Fruit fly (Drosophila melanogaster) whole organism, embryonic: ENCODE measurements around the gene CG6216.

Experiments used
- ATbp ChIP-seq: fragments of 200-800 bp; sonication (Bioruptor generic); optimal IDR thresholded peaks from 2 replicates; lab custom pipeline; 2017; ENCODE audit warnings: missing biosample characterization, mild to moderate bottlenecking, missing genetic modification characterization, missing genetic modification reagents
- Adf1 ChIP-seq: fragments of 200-800 bp; sonication (Bioruptor generic); IDR thresholded peaks from 2 replicates; pipeline ENCODE4 v1.3.6; 2022; ENCODE audit warnings: missing biosample characterization, missing genetic modification characterization
- B-H2 ChIP-seq: fragments of 200-800 bp; sonication (Bioruptor generic); optimal IDR thresholded peaks from 2 replicates; lab custom pipeline; 2018; ENCODE audit warnings: missing biosample characterization, mild to moderate bottlenecking, missing genetic modification characterization
- CG10321 ChIP-seq: fragments of 200-800 bp; sonication (Bioruptor generic); IDR thresholded peaks from 2 replicates; pipeline ENCODE4 v1.3.6; 2022; ENCODE audit warnings: missing biosample characterization, missing genetic modification characterization
- CG10543 ChIP-seq: fragments of 200-800 bp; sonication (Bioruptor generic); optimal IDR thresholded peaks from 3 replicates; lab custom pipeline; 2017; ENCODE audit warnings: missing biosample characterization, mild to moderate bottlenecking, missing genetic modification characterization, moderate library complexity
- CG12071 ChIP-seq: fragments of 200-800 bp; sonication (Bioruptor generic); optimal IDR thresholded peaks from 3 replicates; lab custom pipeline; 2018; ENCODE audit warnings: missing biosample characterization, mild to moderate bottlenecking, missing genetic modification characterization
- CG13123 ChIP-seq: fragments of 200-800 bp; sonication (Bioruptor generic); optimal IDR thresholded peaks from 2 replicates; lab custom pipeline; 2016; ENCODE audit warnings: missing biosample characterization, missing genetic modification characterization
- CG13894 ChIP-seq: fragments of 200-800 bp; sonication (Bioruptor generic); optimal IDR thresholded peaks from 3 replicates; lab custom pipeline; 2018; ENCODE audit warnings: missing biosample characterization, mild to moderate bottlenecking, missing genetic modification characterization, moderate library complexity
- CG15269 ChIP-seq: fragments of 200-800 bp; sonication (Bioruptor generic); optimal IDR thresholded peaks from 2 replicates; lab custom pipeline; 2018; ENCODE audit warnings: missing biosample characterization, mild to moderate bottlenecking, missing genetic modification characterization, moderate library complexity
- CG15514 ChIP-seq: fragments of 200-800 bp; sonication (Bioruptor generic); optimal IDR thresholded peaks from 3 replicates; lab custom pipeline; 2017; ENCODE audit warnings: missing biosample characterization, missing genetic modification characterization, mild to moderate bottlenecking, moderate library complexity, missing genetic modification reagents
- CG16813 ChIP-seq: fragments of 200-800 bp; sonication (Bioruptor generic); IDR thresholded peaks from 3 replicates; pipeline ENCODE4 v1.3.6; 2022; ENCODE audit warnings: missing biosample characterization, missing genetic modification characterization; ENCODE audit not compliant: partially characterized antibody
- CG2199 ChIP-seq: fragments of 200-800 bp; sonication (Bioruptor generic); IDR thresholded peaks from 3 replicates; pipeline ENCODE4 v1.3.6; 2022; ENCODE audit warnings: missing biosample characterization, missing genetic modification characterization
- CG2678 ChIP-seq: fragments of 200-800 bp; sonication (Bioruptor generic); optimal IDR thresholded peaks from 3 replicates; lab custom pipeline; 2019; ENCODE audit warnings: missing biosample characterization, mild to moderate bottlenecking, missing genetic modification characterization, moderate library complexity
- CG32532 ChIP-seq: fragments of 200-800 bp; sonication (Bioruptor generic); IDR thresholded peaks from 2 replicates; pipeline ENCODE4 v1.3.6; 2022; ENCODE audit warnings: missing biosample characterization, missing genetic modification characterization
- CG32767 ChIP-seq: fragments of 200-800 bp; sonication (Bioruptor generic); IDR thresholded peaks from 2 replicates; pipeline ENCODE4 v1.3.6; 2022; ENCODE audit warnings: missing biosample characterization, missing genetic modification characterization
- CG4424 ChIP-seq: fragments of 200-800 bp; sonication (Bioruptor generic); optimal IDR thresholded peaks from 3 replicates; lab custom pipeline; 2016; ENCODE audit warnings: missing biosample characterization, missing genetic modification characterization
- CG5245 ChIP-seq: fragments of 200-800 bp; sonication (Bioruptor generic); optimal IDR thresholded peaks from 3 replicates; lab custom pipeline; 2016; ENCODE audit warnings: missing biosample characterization, missing genetic modification characterization
- CG6813 ChIP-seq: fragments of 200-800 bp; sonication (Bioruptor generic); optimal IDR thresholded peaks from 2 replicates; lab custom pipeline; 2017; ENCODE audit warnings: missing biosample characterization, missing genetic modification characterization, mild to moderate bottlenecking, moderate library complexity, missing genetic modification reagents
- CG8089 ChIP-seq: fragments of 200-800 bp; sonication (Bioruptor generic); optimal IDR thresholded peaks from 3 replicates; lab custom pipeline; 2016; ENCODE audit warnings: missing biosample characterization, missing genetic modification characterization
- CG8388 ChIP-seq: fragments of 200-800 bp; sonication (Bioruptor generic); optimal IDR thresholded peaks from 2 replicates; lab custom pipeline; 2019; ENCODE audit warnings: missing biosample characterization, mild to moderate bottlenecking, missing genetic modification characterization, moderate library complexity
- Gug ChIP-seq: fragments of 200-800 bp; sonication (Bioruptor generic); IDR thresholded peaks from 4 replicates; pipeline ENCODE4 v1.3.6; 2022; ENCODE audit warnings: missing biosample characterization, missing genetic modification characterization
- Hr39 ChIP-seq: fragments of >200 bp; optimal IDR thresholded peaks from 2 replicates; lab custom pipeline; 2017
- Lhr ChIP-seq: fragments of 200-800 bp; sonication (Bioruptor generic); optimal IDR thresholded peaks from 3 replicates; lab custom pipeline; 2017; ENCODE audit warnings: mild to moderate bottlenecking, missing biosample characterization, missing genetic modification reagents, missing genetic modification characterization
- Meics ChIP-seq: fragments of 200-800 bp; sonication (Bioruptor generic); optimal IDR thresholded peaks from 2 replicates; lab custom pipeline; 2017; ENCODE audit warnings: missing biosample characterization, mild to moderate bottlenecking, missing genetic modification characterization
- PHDP ChIP-seq: fragments of 200-800 bp; sonication (Bioruptor generic); optimal IDR thresholded peaks from 3 replicates; lab custom pipeline; 2018; ENCODE audit warnings: missing biosample characterization, mild to moderate bottlenecking, missing genetic modification characterization, moderate library complexity
- Poxn ChIP-seq: fragments of 200-800 bp; sonication (Bioruptor generic); IDR thresholded peaks from 2 replicates; pipeline ENCODE4 v1.3.6; 2022; ENCODE audit warnings: missing biosample characterization, missing genetic modification characterization
- Xrp1 ChIP-seq: fragments of 200-800 bp; sonication (Bioruptor generic); IDR thresholded peaks from 2 replicates; pipeline ENCODE4 v1.3.6; 2022; ENCODE audit warnings: missing biosample characterization, missing genetic modification characterization
- ab ChIP-seq: fragments of 200-800 bp; sonication (Bioruptor generic); optimal IDR thresholded peaks from 2 replicates; lab custom pipeline; 2016; ENCODE audit warnings: missing biosample characterization, missing genetic modification characterization
- aop ChIP-seq: fragments of 200-800 bp; sonication (Bioruptor generic); IDR thresholded peaks from 2 replicates; pipeline ENCODE4 v1.3.6; 2022; ENCODE audit warnings: missing biosample characterization, missing genetic modification characterization
- ash1 ChIP-seq: fragments of 200-800 bp; sonication (Bioruptor generic); optimal IDR thresholded peaks from 2 replicates; lab custom pipeline; 2018; ENCODE audit warnings: missing biosample characterization, mild to moderate bottlenecking, missing genetic modification characterization
- br ChIP-seq: fragments of >200 bp; optimal IDR thresholded peaks from 2 replicates; lab custom pipeline; 2017
- btn ChIP-seq: fragments of 200-800 bp; sonication (Bioruptor generic); optimal IDR thresholded peaks from 2 replicates; lab custom pipeline; 2016; ENCODE audit warnings: missing biosample characterization, missing genetic modification characterization
- crol ChIP-seq: fragments of 200-800 bp; sonication (Bioruptor generic); IDR thresholded peaks from 2 replicates; pipeline ENCODE4 v1.3.6; 2022; ENCODE audit warnings: missing biosample characterization, missing genetic modification characterization
- gem ChIP-seq: fragments of 200-800 bp; sonication (Bioruptor generic); optimal IDR thresholded peaks from 2 replicates; lab custom pipeline; 2019; ENCODE audit warnings: missing biosample characterization, mild to moderate bottlenecking, missing genetic modification characterization, moderate library complexity
- gfzf ChIP-seq: fragments of 200-800 bp; sonication (Bioruptor generic); optimal IDR thresholded peaks from 2 replicates; lab custom pipeline; 2016; ENCODE audit warnings: missing biosample characterization, mild to moderate bottlenecking, missing genetic modification characterization, moderate library complexity
- grn ChIP-seq: fragments of 200-800 bp; sonication (Bioruptor generic); optimal IDR thresholded peaks from 3 replicates; lab custom pipeline; 2017; ENCODE audit warnings: missing biosample characterization, missing genetic modification characterization
- hbn ChIP-seq: fragments of 200-800 bp; sonication (Bioruptor generic); IDR thresholded peaks from 2 replicates; pipeline ENCODE4 v1.3.6; 2022; ENCODE audit warnings: missing biosample characterization, missing genetic modification characterization; ENCODE audit not compliant: partially characterized antibody
- kay ChIP-seq: fragments of 200-800 bp; sonication (Bioruptor generic); optimal IDR thresholded peaks from 2 replicates; lab custom pipeline; 2016; ENCODE audit warnings: missing biosample characterization, missing genetic modification characterization
- kni ChIP-seq: fragments of 200-800 bp; sonication (Bioruptor generic); optimal IDR thresholded peaks from 3 replicates; lab custom pipeline; 2017; ENCODE audit warnings: mild to moderate bottlenecking, missing biosample characterization, missing genetic modification reagents, missing genetic modification characterization
- luna ChIP-seq: fragments of 200-800 bp; sonication (Bioruptor generic); optimal IDR thresholded peaks from 2 replicates; lab custom pipeline; 2016; ENCODE audit warnings: missing biosample characterization, missing genetic modification characterization
- nerfin-2 ChIP-seq: fragments of 200-800 bp; sonication (Bioruptor generic); IDR thresholded peaks from 2 replicates; pipeline ENCODE4 v1.3.6; 2022; ENCODE audit warnings: missing biosample characterization, missing genetic modification characterization; ENCODE audit not compliant: partially characterized antibody
- odd ChIP-seq: fragments of 200-800 bp; sonication (Bioruptor generic); optimal IDR thresholded peaks from 2 replicates; lab custom pipeline; 2017; ENCODE audit warnings: missing biosample characterization, mild to moderate bottlenecking, missing genetic modification characterization
- otp ChIP-seq: fragments of 200-800 bp; sonication (Bioruptor generic); IDR thresholded peaks from 3 replicates; pipeline ENCODE4, ENCODE4 v1.3.6; 2022; ENCODE audit warnings: missing biosample characterization, missing genetic modification characterization
- peb ChIP-seq: fragments of 200-800 bp; sonication (Bioruptor generic); IDR thresholded peaks from 2 replicates; pipeline ENCODE4 v1.3.6; 2022; ENCODE audit warnings: missing biosample characterization, missing genetic modification characterization
- pho ChIP-seq: fragments of 200-800 bp; sonication (Bioruptor generic); optimal IDR thresholded peaks from 2 replicates; lab custom pipeline; 2016; ENCODE audit warnings: missing biosample characterization, missing genetic modification characterization
- pum ChIP-seq: fragments of 200-800 bp; sonication (Bioruptor generic); optimal IDR thresholded peaks from 2 replicates; lab custom pipeline; 2016; ENCODE audit warnings: missing biosample characterization, missing genetic modification characterization
- scrt ChIP-seq: fragments of 200-800 bp; sonication (Bioruptor generic); optimal IDR thresholded peaks from 2 replicates; lab custom pipeline; 2018; ENCODE audit warnings: missing biosample characterization, mild to moderate bottlenecking, missing genetic modification characterization, moderate library complexity
- sima ChIP-seq: fragments of 200-800 bp; sonication (Bioruptor generic); optimal IDR thresholded peaks from 2 replicates; lab custom pipeline; 2016; ENCODE audit warnings: missing biosample characterization, missing genetic modification characterization
- tll ChIP-seq, 2 experiments: fragments of 200-800 bp in 1 of 2; fragments of >200 bp in 1 of 2; sonication (Bioruptor generic) in 1 of 2; optimal IDR thresholded peaks; 2 replicates each; lab custom pipeline; 2017 to 2019; ENCODE audit warnings: missing biosample characterization in 2 of 2, missing genetic modification characterization in 2 of 2, mild to moderate bottlenecking in 1 of 2, moderate library complexity in 1 of 2
- toy ChIP-seq: fragments of 200-800 bp; sonication (Bioruptor generic); IDR thresholded peaks from 2 replicates; pipeline ENCODE4 v1.3.6; 2022; ENCODE audit warnings: missing biosample characterization, missing genetic modification characterization
- ttk ChIP-seq: fragments of 200-800 bp; sonication (Bioruptor generic); IDR thresholded peaks from 2 replicates; pipeline ENCODE4 v2.1.2; 2022; ENCODE audit warnings: missing biosample characterization, missing genetic modification characterization
- vvl ChIP-seq: fragments of 200-800 bp; sonication (Bioruptor generic); IDR thresholded peaks from 2 replicates; pipeline ENCODE4 v1.3.6; 2022; ENCODE audit warnings: missing biosample characterization, missing genetic modification characterization

The CG6216 gene

dm6 chr3L:11195275-11195674 lies 44.7 kb upstream of the CG6216 start (continued):
- TF ChIP-seq crol (GFP tag; lab: Robert Waterston, UW) = peak; percentile 83
- TF ChIP-seq otp (GFP tag; lab: Robert Waterston, UW) = 0 out of 3 replicates have a peak, but pooled peaks have one; percentile 6
- no peak for TF ChIP-seq Gug
- no peak for TF ChIP-seq CG5245 (GFP tag; lab: Kevin White, UChicago)
- peak; percentile 11; the same call in 1 of the 2 replicates for TF ChIP-seq Xrp1 (GFP tag; lab: Robert Waterston, UW)
- TF ChIP-seq CG13123 (GFP tag; lab: Kevin White, UChicago) = no peak
- TF ChIP-seq B-H2 (GFP tag; lab: Kevin White, UChicago) = no peak
- no peak for TF ChIP-seq hbn (GFP tag; lab: Robert Waterston, UW)
- no peak for TF ChIP-seq ttk
- no peak for TF ChIP-seq Adf1
- TF ChIP-seq nerfin-2 (GFP tag; lab: Robert Waterston, UW) = no peak
- no peak for TF ChIP-seq CG10321 (GFP tag; lab: Robert Waterston, UW)
- TF ChIP-seq aop (GFP tag; lab: Robert Waterston, UW) = 0 out of 2 replicates have a peak, but pooled peaks have one; percentile 5
- no peak for TF ChIP-seq Lhr (GFP tag; lab: Kevin White, UChicago)
- TF ChIP-seq tll (GFP tag; optimal IDR thresholded peaks at IDR 0.05; lab: Kevin White, UChicago) = peak in 1 of 2 experiments; percentile 0
- TF ChIP-seq grn = no peak
- peak; percentile 69 for TF ChIP-seq Hr39
- TF ChIP-seq peb = no peak
- TF ChIP-seq CG2199 = 0 out of 3 replicates have a peak, but pooled peaks have one; percentile 15
- TF ChIP-seq, all 482 proteins: peak for 15

- TF ChIP-seq Meics (GFP tag; lab: Kevin White, UChicago) (peak; percentile 35), gem (tag; lab: Kevin White, UChicago) (no peak), pum (GFP tag; lab: Kevin White, UChicago) (no peak), CG16813 (no peak), CG15269 (tag; lab: Kevin White, UChicago) (no peak), CG10543 (GFP tag; lab: Kevin White, UChicago) (no peak), CG4424 (no peak), CG8089 (GFP tag; lab: Kevin White, UChicago) (no peak), CG15514 (GFP tag; lab: Kevin White, UChicago) (peak; percentile 19), Poxn (GFP tag; lab: Robert Waterston, UW) (no peak), sima (GFP tag; lab: Kevin White, UChicago) (no peak), PHDP (tag; lab: Kevin White, UChicago) (peak; percentile 24), kni (GFP tag; lab: Kevin White, UChicago) (no peak), kay (GFP tag; lab: Kevin White, UChicago) (no peak), CG12071 (peak; percentile 22), vvl (GFP tag; lab: Robert Waterston, UW) (no peak), ash1 (GFP tag; lab: Kevin White, UChicago) (no peak), toy (no peak), CG8388 (GFP tag; lab: Kevin White, UChicago) (no peak), CG32532 (GFP tag; lab: Robert Waterston, UW) (no peak), br (no peak), gfzf (GFP tag; lab: Kevin White, UChicago) (no peak), CG13894 (tag; lab: Kevin White, UChicago) (no peak), odd (GFP tag; lab: Kevin White, UChicago) (no peak), pho (no peak), luna (GFP tag; lab: Kevin White, UChicago) (no peak), ab (GFP tag; lab: Kevin White, UChicago) (no peak), CG32767 (GFP tag; lab: Robert Waterston, UW) (no peak), CG6813 (peak; percentile 15), btn (GFP tag; lab: Kevin White, UChicago) (no peak), scrt (GFP tag; lab: Kevin White, UChicago) (peak; percentile 21), ATbp (peak; percentile 10), CG2678 (tag; lab: Kevin White, UChicago) (peak; percentile 19)
These were observed 39.4 kb upstream of the CG6216 start for dm6 chr3L:11190022-11190421.
